Worm (Caenorhabditis elegans) whole organism, L2 larva: ENCODE results near the gene col-103.

Experiments used
- R02D3.7 ChIP-seq: fragments of 150-350 bp; optimal IDR thresholded peaks from 2 replicates; lab custom pipeline; 2014; ENCODE audit warnings: missing biosample characterization, missing genetic modification characterization
- ZK546.5 ChIP-seq: sonication (generic microtip); optimal IDR thresholded peaks from 2 replicates; lab custom pipeline; 2017; ENCODE audit warnings: missing biosample characterization, missing genetic modification characterization
- alr-1 ChIP-seq: fragments of 150-350 bp; optimal IDR thresholded peaks from 2 replicates; lab custom pipeline; 2014; ENCODE audit warnings: missing biosample characterization, missing genetic modification characterization
- ama-1 ChIP-seq: fragments of 150-350 bp; optimal IDR thresholded peaks from 2 replicates; lab custom pipeline; 2018; ENCODE audit warnings: inconsistent platforms
- blmp-1 ChIP-seq: sonication (generic microtip); optimal IDR thresholded peaks from 2 replicates; lab custom pipeline; 2017; ENCODE audit warnings: missing genetic modification characterization, mild to moderate bottlenecking, missing compliant biosample characterization, antibody characterized with exemption, moderate library complexity; ENCODE audit not compliant: insufficient read depth
- elt-1 ChIP-seq: fragments of 150-350 bp; optimal IDR thresholded peaks from 2 replicates; lab custom pipeline; 2014; ENCODE audit warnings: missing biosample characterization, missing genetic modification characterization
- lin-13 ChIP-seq: fragments of 150-350 bp; optimal IDR thresholded peaks from 2 replicates; lab custom pipeline; 2014; ENCODE audit warnings: missing biosample characterization, missing genetic modification reagents, missing genetic modification characterization
- lin-39 ChIP-seq: fragments of 150-350 bp; optimal IDR thresholded peaks from 2 replicates; lab custom pipeline; 2014; ENCODE audit warnings: missing biosample characterization, missing genetic modification reagents, missing genetic modification characterization
- nhr-10 ChIP-seq: sonication (generic microtip); optimal IDR thresholded peaks from 2 replicates; lab custom pipeline; 2017; ENCODE audit warnings: missing biosample characterization, missing genetic modification characterization
- nhr-12 ChIP-seq: fragments of 150-350 bp; optimal IDR thresholded peaks from 2 replicates; lab custom pipeline; 2014; ENCODE audit warnings: missing biosample characterization, missing genetic modification characterization
- nhr-77 ChIP-seq: fragments of 150-350 bp; optimal IDR thresholded peaks from 2 replicates; lab custom pipeline; 2014; ENCODE audit warnings: missing biosample characterization, missing genetic modification characterization
- skn-1 ChIP-seq: sonication (generic microtip); optimal IDR thresholded peaks from 2 replicates; lab custom pipeline; 2017; ENCODE audit warnings: missing biosample characterization, missing genetic modification characterization
- unc-62 ChIP-seq: fragments of 150-350 bp; optimal IDR thresholded peaks from 2 replicates; lab custom pipeline; 2014; ENCODE audit warnings: missing biosample characterization, missing genetic modification reagents, missing genetic modification characterization
- zag-1 ChIP-seq: fragments of 150-350 bp; optimal IDR thresholded peaks from 2 replicates; lab custom pipeline; 2014; ENCODE audit warnings: missing biosample characterization, missing genetic modification characterization

DNA sequence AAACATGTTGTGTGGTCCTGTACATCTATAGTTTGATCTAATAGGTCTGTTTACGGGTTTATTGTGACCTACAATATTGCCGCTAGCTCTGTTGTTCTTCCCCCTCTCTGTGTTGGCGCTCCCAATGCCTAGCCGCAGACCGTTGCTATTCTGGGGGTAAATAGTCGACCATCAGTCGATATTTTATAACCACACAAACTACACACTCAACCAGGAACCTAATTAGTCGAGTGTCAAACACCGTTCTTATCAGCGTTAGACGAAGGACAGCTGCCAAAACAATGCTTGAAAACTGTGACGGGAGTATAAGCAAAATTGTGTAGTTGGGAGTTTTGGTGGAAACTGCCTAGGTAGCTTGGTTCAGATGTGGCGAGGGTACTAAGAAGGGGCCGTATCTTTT lies 18.9 kb upstream of the col-103 start:
- TF ChIP-seq skn-1 (tag; lab: Kevin White, UChicago) (no peak), ama-1 (lab: Kevin White, UChicago) (no peak), lin-13 (GFP tag; lab: Kevin White, UChicago) (no peak), blmp-1 (tag; lab: Kevin White, UChicago) (no peak), zag-1 (tag; lab: Kevin White, UChicago) (no peak), alr-1 (tag; lab: Kevin White, UChicago) (no peak), nhr-77 (tag; lab: Kevin White, UChicago) (no peak), nhr-10 (no peak), lin-39 (no peak), unc-62 (GFP tag; lab: Kevin White, UChicago) (no peak), ZK546.5 (tag; lab: Kevin White, UChicago) (no peak), R02D3.7 (tag; lab: Kevin White, UChicago) (no peak), elt-1 (tag; lab: Kevin White, UChicago) (no peak), nhr-12 (no peak)
